Fruit fly (Drosophila melanogaster): ENCODE data around the gene CG11594.

Gene CG11594

DNA sequence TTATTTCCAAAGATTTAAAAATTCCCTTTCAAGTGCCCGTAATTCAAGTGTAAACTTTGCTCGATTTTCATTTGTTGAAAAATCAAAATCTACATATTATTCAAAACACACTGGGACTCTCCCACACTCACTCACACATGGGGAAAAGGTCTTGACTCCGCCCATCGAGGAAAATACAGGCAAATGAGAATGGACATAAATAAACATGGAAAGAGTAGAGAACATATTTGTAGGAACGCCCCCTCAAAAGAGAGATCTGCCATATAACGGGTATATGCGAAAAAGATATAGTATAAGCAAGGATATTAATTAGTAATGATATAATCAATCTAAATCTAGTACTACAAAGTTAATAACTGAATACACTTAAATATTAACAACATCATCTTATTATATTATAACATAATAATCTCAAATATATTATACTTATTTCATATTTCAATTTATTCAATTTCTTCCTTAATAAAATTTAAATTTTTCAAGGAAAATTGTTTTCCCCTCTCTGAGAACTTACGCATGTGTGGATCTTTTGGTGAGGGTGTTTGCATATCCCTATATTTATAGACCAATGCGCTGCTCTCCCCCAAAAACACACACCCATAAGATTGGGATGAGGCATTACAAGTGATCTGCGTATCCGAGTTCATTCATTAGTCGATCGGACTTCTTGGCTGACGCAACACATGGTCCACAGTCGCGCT lies 7.4 kb downstream of the CG11594 start, which contains the start of gene FoxL1:
Gene FoxL1, plus strand, starts transcription at position 651 of the 701 bp plus-strand sequence.
- TF ChIP-seq usp (GFP tag; optimal IDR thresholded peaks at IDR 0.05) (no peak), pan (optimal IDR thresholded peaks at IDR 0.05) (no peak), Dll (optimal IDR thresholded peaks at IDR 0.05) (no peak), EcR (GFP tag; optimal IDR thresholded peaks at IDR 0.05) (no peak), CG8478 (optimal IDR thresholded peaks at IDR 0.05) (no peak), psq (optimal IDR thresholded peaks at IDR 0.05) (no peak)

DNA sequence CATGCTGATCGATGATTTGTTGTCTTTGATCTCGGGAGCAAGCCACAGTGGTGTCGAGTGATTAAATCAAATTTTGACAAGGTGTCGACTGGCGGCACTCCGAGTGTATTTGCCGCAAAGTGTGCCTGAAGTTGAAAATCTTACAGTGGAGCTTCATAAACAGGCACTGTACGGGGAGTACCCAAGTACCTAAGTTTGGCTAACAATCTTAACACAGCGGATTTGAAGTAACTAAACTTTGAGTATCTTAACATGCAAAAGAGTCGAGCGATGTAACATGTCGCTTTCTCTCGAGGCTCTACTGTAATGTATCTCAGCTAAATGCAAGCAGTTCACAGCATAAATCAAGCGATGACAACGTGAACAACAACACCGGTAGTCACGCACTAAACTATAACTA lies 9.1 kb downstream of the CG11594 start:
- no peak for TF ChIP-seq CG8478 (optimal IDR thresholded peaks at IDR 0.05)
- no peak for TF ChIP-seq Dll (optimal IDR thresholded peaks at IDR 0.05)
- no peak for TF ChIP-seq pan (optimal IDR thresholded peaks at IDR 0.05)
- TF ChIP-seq EcR (GFP tag; optimal IDR thresholded peaks at IDR 0.05): no peak
- TF ChIP-seq psq (optimal IDR thresholded peaks at IDR 0.05): no peak
- TF ChIP-seq usp (GFP tag; optimal IDR thresholded peaks at IDR 0.05): no peak

DNA sequence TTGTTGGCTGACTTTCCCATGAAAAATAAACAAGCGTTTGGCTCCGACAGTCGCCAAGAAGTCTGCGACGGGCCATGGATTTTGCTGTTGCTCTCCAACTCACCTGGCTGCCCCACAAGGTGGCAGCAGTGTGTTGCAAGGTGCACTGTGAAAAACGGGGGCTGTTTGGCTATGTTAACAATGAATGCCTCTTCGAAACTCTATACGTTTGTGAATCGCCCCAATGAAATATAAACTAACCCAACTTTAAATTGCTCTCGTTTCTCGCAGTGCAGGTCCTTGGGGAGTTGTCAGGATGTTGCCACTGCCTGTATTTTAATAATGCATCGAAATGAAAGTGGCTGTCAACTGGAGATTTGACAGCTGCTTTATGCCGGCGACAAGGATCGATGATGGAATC lies 11.5 kb downstream of the CG11594 start:
- TF ChIP-seq CG8478 (optimal IDR thresholded peaks at IDR 0.05): no peak
- no peak for TF ChIP-seq Dll (optimal IDR thresholded peaks at IDR 0.05)

DNA sequence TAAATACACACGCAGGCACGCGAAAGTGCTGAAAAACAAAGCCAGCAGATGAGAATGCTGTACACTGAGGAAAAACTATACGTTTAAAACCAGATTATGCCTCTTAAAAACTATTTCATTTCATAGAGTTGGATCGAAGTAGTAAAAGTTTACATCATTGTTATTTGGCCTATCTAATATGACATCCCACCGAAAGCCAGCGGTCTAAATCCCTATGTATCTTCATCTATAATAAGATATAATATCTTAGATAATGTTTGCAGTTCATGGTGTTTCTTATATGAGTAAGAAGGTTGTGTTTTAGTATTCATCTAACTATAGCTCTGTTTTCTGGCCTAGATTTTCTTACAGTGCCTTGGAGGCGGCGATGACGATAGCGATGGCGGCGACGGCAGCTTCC lies 15.7 kb downstream of the CG11594 start:
- TF ChIP-seq Dll (optimal IDR thresholded peaks at IDR 0.05) (no peak), pan (optimal IDR thresholded peaks at IDR 0.05) (no peak), psq (optimal IDR thresholded peaks at IDR 0.05) (no peak), usp (GFP tag; optimal IDR thresholded peaks at IDR 0.05) (no peak), EcR (GFP tag; optimal IDR thresholded peaks at IDR 0.05) (no peak), CG8478 (optimal IDR thresholded peaks at IDR 0.05) (no peak)

DNA sequence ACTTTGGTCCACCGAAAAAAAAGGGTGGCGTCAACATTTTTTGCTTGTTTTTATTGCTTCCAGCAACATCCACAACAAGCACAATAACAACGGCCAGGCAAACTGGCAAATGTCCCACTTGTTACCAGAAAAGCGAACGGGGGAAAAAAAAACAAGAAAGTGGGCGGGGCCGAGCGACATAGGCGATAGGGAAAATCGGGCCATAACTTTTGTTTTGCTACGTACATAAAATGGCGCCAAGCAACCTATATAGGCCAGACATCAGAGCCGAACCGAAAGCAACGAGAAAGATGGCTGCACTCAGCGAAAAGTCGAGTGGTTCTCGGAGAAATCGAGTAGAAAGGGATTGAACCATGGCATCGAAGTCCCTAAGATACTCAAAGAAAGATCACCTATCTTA lies 18.6 kb downstream of the CG11594 start:
- TF ChIP-seq EcR (GFP tag; optimal IDR thresholded peaks at IDR 0.05): no peak
- TF ChIP-seq pan (optimal IDR thresholded peaks at IDR 0.05): no peak
- TF ChIP-seq Dll (optimal IDR thresholded peaks at IDR 0.05): no peak
- no peak for TF ChIP-seq psq (optimal IDR thresholded peaks at IDR 0.05)
- no peak for TF ChIP-seq CG8478 (optimal IDR thresholded peaks at IDR 0.05)
- no peak for TF ChIP-seq usp (GFP tag; optimal IDR thresholded peaks at IDR 0.05)

DNA sequence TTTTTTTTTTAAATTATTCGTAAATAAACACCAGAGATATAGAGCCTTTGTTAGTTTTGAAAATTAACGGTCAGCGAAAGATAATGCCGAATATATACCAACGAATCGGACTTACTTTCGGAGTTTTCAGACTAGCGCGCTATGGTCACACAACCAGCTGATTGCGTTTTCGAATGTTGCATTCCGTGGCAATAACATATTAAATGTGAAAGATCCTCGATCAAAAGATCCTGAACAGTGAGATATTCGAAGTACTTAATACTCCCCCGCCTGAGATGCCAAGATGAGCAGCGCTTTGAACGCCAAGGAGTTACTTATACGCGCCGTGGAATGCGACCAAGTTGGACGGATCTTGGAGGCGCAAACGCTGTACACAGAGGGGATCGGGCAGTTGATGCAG lies 22.5 kb downstream of the CG11594 start, which contains the start of gene CG14985:
Gene CG14985, plus strand, starts transcription at position 159 of the 400 bp plus-strand sequence.
- TF ChIP-seq psq (optimal IDR thresholded peaks at IDR 0.05) (no peak), CG8478 (optimal IDR thresholded peaks at IDR 0.05) (no peak), usp (GFP tag; optimal IDR thresholded peaks at IDR 0.05) (no peak), Dll (optimal IDR thresholded peaks at IDR 0.05) (no peak), EcR (GFP tag; optimal IDR thresholded peaks at IDR 0.05) (no peak), pan (optimal IDR thresholded peaks at IDR 0.05) (no peak)

DNA sequence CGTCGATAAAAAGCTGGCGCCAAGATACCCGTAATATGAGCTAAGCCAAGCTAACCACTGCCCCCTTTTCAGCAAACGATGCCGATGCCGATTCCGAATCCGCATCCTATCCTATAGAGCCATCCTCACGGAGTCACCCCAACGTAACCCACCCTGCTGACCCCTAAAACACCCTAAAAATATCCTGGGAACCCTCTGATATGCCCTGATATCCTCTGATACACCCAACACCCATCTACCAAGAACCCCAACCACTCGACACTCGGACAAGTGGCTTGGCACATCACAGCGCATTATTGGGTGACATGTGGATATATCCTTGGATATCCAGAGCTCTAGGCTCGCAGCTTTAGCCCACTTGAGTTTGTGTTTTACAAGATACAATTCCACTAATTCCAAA lies 24.3 kb downstream of the CG11594 start:
- TF ChIP-seq psq (optimal IDR thresholded peaks at IDR 0.05): no peak
- no peak for TF ChIP-seq Dll (optimal IDR thresholded peaks at IDR 0.05)
- TF ChIP-seq EcR (GFP tag; optimal IDR thresholded peaks at IDR 0.05): no peak
- no peak for TF ChIP-seq CG8478 (optimal IDR thresholded peaks at IDR 0.05)
- TF ChIP-seq pan (optimal IDR thresholded peaks at IDR 0.05): no peak
- TF ChIP-seq usp (GFP tag; optimal IDR thresholded peaks at IDR 0.05): no peak

DNA sequence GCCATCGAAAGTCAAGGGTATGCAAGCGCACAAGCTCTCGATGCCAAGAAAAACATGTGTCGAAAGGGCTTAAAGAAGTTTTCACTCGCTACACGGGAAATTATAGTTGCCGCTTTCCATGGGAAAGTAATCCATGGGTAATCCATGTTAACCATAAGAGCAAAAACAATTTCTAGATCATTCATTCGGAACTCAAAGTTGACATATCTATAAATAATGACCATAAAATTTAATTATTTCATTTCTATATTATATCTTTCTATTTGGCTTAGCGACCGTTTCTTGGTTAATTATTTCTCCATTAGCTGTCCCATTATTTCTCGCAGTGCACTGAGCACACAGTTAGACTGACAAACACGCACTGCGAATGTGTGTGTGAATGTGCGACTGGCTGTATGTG lies 25.1 kb downstream of the CG11594 start:
- TF ChIP-seq pan (optimal IDR thresholded peaks at IDR 0.05) (no peak), usp (GFP tag; optimal IDR thresholded peaks at IDR 0.05) (no peak), psq (optimal IDR thresholded peaks at IDR 0.05) (no peak), CG8478 (optimal IDR thresholded peaks at IDR 0.05) (no peak), Dll (optimal IDR thresholded peaks at IDR 0.05) (no peak), EcR (GFP tag; optimal IDR thresholded peaks at IDR 0.05) (no peak)

DNA sequence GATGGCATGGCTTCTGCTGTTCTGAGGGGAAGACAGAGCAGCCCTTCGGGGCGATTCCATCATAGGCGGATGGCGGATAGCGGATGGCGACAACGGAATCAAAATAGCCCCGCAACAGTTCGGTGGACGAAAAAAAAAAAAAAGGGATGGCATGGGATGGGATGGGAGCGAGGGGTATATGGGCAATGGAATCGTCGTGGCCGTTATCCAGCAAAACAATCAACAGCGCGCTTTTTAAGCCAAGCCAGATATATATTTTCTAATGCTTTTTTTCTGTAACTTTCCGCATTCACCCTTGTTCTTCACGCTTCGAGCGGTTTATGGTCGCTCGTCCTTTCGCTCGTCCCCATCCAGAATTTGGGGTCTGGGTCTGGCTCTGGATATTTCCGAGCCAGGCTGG lies 30.3 kb downstream of the CG11594 start:
- TF ChIP-seq Dll (optimal IDR thresholded peaks at IDR 0.05) (no peak), CG8478 (optimal IDR thresholded peaks at IDR 0.05) (no peak), pan (optimal IDR thresholded peaks at IDR 0.05) (no peak), usp (GFP tag; optimal IDR thresholded peaks at IDR 0.05) (no peak), EcR (GFP tag; optimal IDR thresholded peaks at IDR 0.05) (no peak), psq (optimal IDR thresholded peaks at IDR 0.05) (no peak)

DNA sequence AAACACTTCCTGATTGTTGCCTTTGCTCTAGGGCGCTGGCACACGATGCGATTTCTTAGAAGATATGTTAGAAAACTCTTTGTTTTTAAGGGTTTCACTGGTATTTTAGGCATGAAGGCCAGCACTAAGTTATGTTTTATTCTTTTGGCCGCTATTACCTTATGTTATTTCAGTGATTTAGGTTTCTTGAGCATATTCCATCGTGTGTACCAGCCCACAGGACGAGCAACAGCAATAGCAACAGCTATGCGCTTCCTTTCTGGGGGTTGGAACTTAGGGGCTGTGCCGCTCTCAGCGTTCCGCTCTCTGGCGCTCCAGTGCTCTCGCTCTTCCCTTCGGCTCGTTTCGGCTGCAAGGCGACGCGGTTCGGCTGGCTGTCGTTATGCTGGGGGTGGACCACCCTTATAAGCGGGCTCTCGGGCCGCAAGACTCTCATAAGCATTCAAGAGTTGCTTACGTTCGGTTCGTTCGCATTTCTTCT lies 42.3 kb downstream of the CG11594 start, which contains the start of gene scrt:
Gene scrt, plus strand, starts transcription at position 431 of the 481 bp plus-strand sequence.
- no peak for TF ChIP-seq Dll (optimal IDR thresholded peaks at IDR 0.05)
- TF ChIP-seq pan (optimal IDR thresholded peaks at IDR 0.05): no peak
- no peak for TF ChIP-seq usp (GFP tag; optimal IDR thresholded peaks at IDR 0.05)
- no peak for TF ChIP-seq EcR (GFP tag; optimal IDR thresholded peaks at IDR 0.05)
- TF ChIP-seq CG8478 (optimal IDR thresholded peaks at IDR 0.05): no peak
- TF ChIP-seq psq (optimal IDR thresholded peaks at IDR 0.05): no peak

DNA sequence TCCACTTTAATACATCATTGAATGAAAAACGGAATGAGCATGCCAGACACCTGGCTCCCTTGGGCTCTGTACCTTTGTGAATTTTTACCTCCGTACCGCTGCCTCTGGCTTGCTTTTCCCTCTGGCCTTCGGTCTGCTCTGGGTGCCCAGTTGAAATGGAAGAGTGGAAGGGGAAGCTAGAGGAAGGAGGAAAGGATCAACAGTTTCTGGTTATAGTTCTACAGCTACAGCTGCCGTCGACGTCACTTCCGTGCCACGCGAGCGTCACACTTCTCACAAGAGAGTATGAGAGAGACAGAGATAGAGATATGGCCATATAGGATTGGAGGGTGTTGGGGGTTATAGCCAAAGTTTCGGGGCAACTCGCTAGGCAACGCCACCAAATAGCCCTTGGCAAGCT lies 45.8 kb downstream of the CG11594 start:
- TF ChIP-seq Dll (optimal IDR thresholded peaks at IDR 0.05) (no peak), CG8478 (optimal IDR thresholded peaks at IDR 0.05) (no peak), pan (optimal IDR thresholded peaks at IDR 0.05) (no peak), EcR (GFP tag; optimal IDR thresholded peaks at IDR 0.05) (no peak), psq (optimal IDR thresholded peaks at IDR 0.05) (no peak), usp (GFP tag; optimal IDR thresholded peaks at IDR 0.05) (no peak)

DNA sequence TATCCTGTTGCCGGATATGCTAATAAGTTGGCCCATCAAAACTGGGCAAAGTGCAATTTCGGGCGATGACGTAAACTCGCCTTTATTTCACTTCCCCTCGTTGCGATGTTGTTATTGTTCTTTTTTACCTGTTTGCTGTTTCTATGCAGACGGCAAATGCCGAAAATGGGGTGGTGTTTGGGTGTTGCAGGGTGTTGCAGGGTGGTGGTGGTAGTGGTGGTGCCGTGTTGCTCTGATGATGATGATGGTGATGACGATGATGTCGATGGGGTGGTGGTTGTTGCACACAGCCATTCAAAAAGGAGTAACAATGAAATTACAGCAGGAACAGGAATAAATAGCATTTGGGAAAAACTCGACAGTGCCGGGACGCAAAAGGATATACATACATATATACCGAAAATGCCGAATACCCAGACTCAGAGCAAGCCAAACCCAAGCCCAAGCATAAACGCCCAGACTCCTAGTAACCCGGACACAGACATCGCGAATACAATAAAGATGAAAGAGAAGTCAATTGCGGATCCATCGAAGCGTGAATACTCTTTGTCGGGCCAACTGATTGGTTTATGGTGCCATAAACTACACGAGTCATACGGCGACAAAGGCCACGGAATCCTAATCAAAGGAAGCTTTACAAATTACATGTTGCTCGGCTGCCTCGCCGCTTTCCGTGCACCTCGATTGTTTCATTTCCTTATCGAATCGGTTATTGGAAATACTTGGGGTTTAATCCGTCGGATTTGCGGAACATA lies 46.9 kb downstream of the CG11594 start:
- TF ChIP-seq CG8478 (optimal IDR thresholded peaks at IDR 0.05) (no peak), pan (optimal IDR thresholded peaks at IDR 0.05) (no peak), usp (GFP tag; optimal IDR thresholded peaks at IDR 0.05) (no peak), Dll (optimal IDR thresholded peaks at IDR 0.05) (no peak), psq (optimal IDR thresholded peaks at IDR 0.05) (no peak), EcR (GFP tag; optimal IDR thresholded peaks at IDR 0.05) (no peak)

All from whole organism.